Worm (Caenorhabditis elegans): ENCODE results near the gene C49G7.13.

DNA sequence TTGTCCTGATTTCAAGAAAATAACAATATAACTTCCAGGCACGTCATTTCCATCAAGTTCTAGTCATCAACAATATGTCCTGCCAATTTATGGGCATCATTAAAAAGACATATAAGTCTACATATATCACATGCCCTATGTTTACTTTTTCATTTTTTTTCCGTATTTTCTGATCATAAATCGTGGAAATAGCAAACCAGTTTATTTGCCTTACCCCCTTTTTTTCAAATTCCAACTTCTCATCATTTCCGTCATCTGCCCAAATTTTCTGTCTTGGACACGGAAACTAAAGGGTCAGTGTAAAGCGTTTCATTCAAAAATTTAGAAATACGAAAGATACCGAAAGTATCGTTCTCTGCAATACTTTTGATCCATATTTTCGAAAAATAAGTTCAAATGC is 43.6 kb upstream of the C49G7.13 start:
- no peak for TF ChIP-seq nfya-1 (tag; optimal IDR thresholded peaks at IDR 0.05; ENCODE audit: insufficient read depth)
- no peak for TF ChIP-seq snpc-4 (tag; optimal IDR thresholded peaks at IDR 0.05)
- TF ChIP-seq ztf-11 (tag; optimal IDR thresholded peaks at IDR 0.05) = no peak
- TF ChIP-seq pha-4 (tag; optimal IDR thresholded peaks at IDR 0.05) = no peak
- TF ChIP-seq ceh-82 (tag; optimal IDR thresholded peaks at IDR 0.05) = no peak
- no peak for TF ChIP-seq R02D3.7 (tag; optimal IDR thresholded peaks at IDR 0.05)
- TF ChIP-seq ceh-28 (tag; optimal IDR thresholded peaks at IDR 0.05) = no peak
- no peak for TF ChIP-seq fkh-10 (GFP tag; optimal IDR thresholded peaks at IDR 0.05)
- TF ChIP-seq unc-62 (GFP tag; optimal IDR thresholded peaks at IDR 0.05) = no peak
